Worm (Caenorhabditis elegans): ENCODE results near the gene F44D12.16.

F44D12.16 gene

DNA sequence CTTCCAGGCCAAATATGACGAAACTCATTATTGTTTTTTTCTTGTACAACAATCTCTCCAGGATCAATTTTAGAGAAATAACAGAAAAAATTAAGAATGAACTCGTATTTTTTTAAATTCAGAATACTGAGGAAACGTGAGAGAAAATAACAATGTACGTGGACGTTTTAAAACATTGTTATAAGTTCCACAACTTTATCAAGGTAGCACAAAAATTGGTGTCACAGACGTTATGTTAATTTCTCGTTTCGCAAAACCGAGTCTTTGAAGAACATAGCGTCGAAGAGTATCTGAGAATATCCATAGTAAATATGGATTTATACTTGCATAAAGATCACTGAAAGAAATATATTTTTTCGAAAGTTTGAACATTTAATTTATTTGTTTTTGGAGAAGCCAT is 22.2 kb downstream of the F44D12.16 start, which contains the start of gene T04B2.8:
Gene T04B2.8 (minus strand): TSS at position 101 of the 400 bp plus-strand sequence.
- TF ChIP-seq F44E2.7 (GFP tag; IDR thresholded peaks at IDR 0.05), result no peak
- TF ChIP-seq pqm-1 (tag; optimal IDR thresholded peaks at IDR 0.05), result no peak
- no peak for TF ChIP-seq egl-43 (GFP tag; IDR thresholded peaks at IDR 0.05)
- TF ChIP-seq daf-16 (GFP tag; optimal IDR thresholded peaks at IDR 0.05), result no peak
- no peak for TF ChIP-seq daf-16 (tag; optimal IDR thresholded peaks at IDR 0.05)
- TF ChIP-seq zfp-3 (GFP tag; conservative IDR thresholded peaks at IDR 0.05), result no peak
- no peak for TF ChIP-seq ceh-28 (tag; optimal IDR thresholded peaks at IDR 0.05)
- no peak for TF ChIP-seq aly-2 (tag; optimal IDR thresholded peaks at IDR 0.05)
- TF ChIP-seq Y105C5A.15 (GFP tag; IDR thresholded peaks at IDR 0.05), result no peak
- no peak for TF ChIP-seq lin-38 (GFP tag; IDR thresholded peaks at IDR 0.05)
- TF ChIP-seq fkh-10 (GFP tag; optimal IDR thresholded peaks at IDR 0.05), result no peak
- no peak for TF ChIP-seq spr-3 (GFP tag; optimal IDR thresholded peaks at IDR 0.05)
- no peak for TF ChIP-seq nhr-11 (tag; optimal IDR thresholded peaks at IDR 0.05)
- TF ChIP-seq lsy-2 (tag; optimal IDR thresholded peaks at IDR 0.05), result no peak
- TF ChIP-seq saeg-2 (GFP tag; IDR thresholded peaks at IDR 0.05), result no peak
- no peak for TF ChIP-seq unc-130 (GFP tag; optimal IDR thresholded peaks at IDR 0.05)
- no peak for TF ChIP-seq mep-1 (tag; optimal IDR thresholded peaks at IDR 0.05)
- TF ChIP-seq lir-3 (tag; optimal IDR thresholded peaks at IDR 0.05), result no peak
- TF ChIP-seq ceh-32 (tag; optimal IDR thresholded peaks at IDR 0.05; ENCODE audit: poor library complexity), result no peak
- no peak for TF ChIP-seq tra-1 (GFP tag; IDR thresholded peaks at IDR 0.05)
- no peak for TF ChIP-seq dpl-1 (GFP tag; optimal IDR thresholded peaks at IDR 0.05)

ce11 chrIV:10053550-10053949 is 24.7 kb downstream of the F44D12.16 start, which contains the start of gene srv-12:
Gene srv-12, minus strand, starts transcription at chrIV:10053650.
- TF ChIP-seq zfp-3 (GFP tag; conservative IDR thresholded peaks at IDR 0.05) (no peak), Y105C5A.15 (GFP tag; IDR thresholded peaks at IDR 0.05) (no peak), mdl-1 (tag; optimal IDR thresholded peaks at IDR 0.05) (no peak), egl-27 (tag; optimal IDR thresholded peaks at IDR 0.05) (no peak), fkh-10 (GFP tag; optimal IDR thresholded peaks at IDR 0.05) (no peak), F44E2.7 (GFP tag; IDR thresholded peaks at IDR 0.05) (no peak), snpc-4 (tag; optimal IDR thresholded peaks at IDR 0.05) (no peak), nhr-6 (tag; optimal IDR thresholded peaks at IDR 0.05) (no peak), unc-130 (GFP tag; optimal IDR thresholded peaks at IDR 0.05) (no peak), ceh-44 (GFP tag; IDR thresholded peaks at IDR 0.05) (no peak)

- TF ChIP-seq ztf-11 (tag; optimal IDR thresholded peaks at IDR 0.05) (no peak), nhr-77 (tag; optimal IDR thresholded peaks at IDR 0.05) (no peak), nhr-76 (tag; optimal IDR thresholded peaks at IDR 0.05) (no peak)
Observed at ce11 chrIV:10056138-10056537, 27.3 kb downstream of the F44D12.16 start, which contains the start of gene T04B2.7. Gene T04B2.7, minus strand, starts transcription at chrIV:10056238.

ce11 chrIV:10059175-10059574 is 30.3 kb downstream of the F44D12.16 start:
- TF ChIP-seq ceh-20 (GFP tag; IDR thresholded peaks at IDR 0.05) (no peak), aha-1 (tag) (peak; percentile 87), Y75B8A.6 (GFP tag; IDR thresholded peaks at IDR 0.05) (no peak), F49E8.2 (tag; optimal IDR thresholded peaks at IDR 0.05; ENCODE audit: borderline replicate concordance) (no peak), dmd-6 (GFP tag; IDR thresholded peaks at IDR 0.05) (peak; percentile 90), zfp-3 (GFP tag; conservative IDR thresholded peaks at IDR 0.05) (no peak), mdt-29 (GFP tag; IDR thresholded peaks at IDR 0.05) (no peak), egl-43 (GFP tag; IDR thresholded peaks at IDR 0.05) (no peak), ztf-7 (tag; optimal IDR thresholded peaks at IDR 0.05) (no peak), aly-2 (tag; optimal IDR thresholded peaks at IDR 0.05) (no peak), D1046.2 (GFP tag; IDR thresholded peaks at IDR 0.05) (no peak), pha-4 (GFP tag; IDR thresholded peaks at IDR 0.05) (0 out of 2 replicates have a peak, but pooled peaks have one; percentile 16), pha-4 (tag; optimal IDR thresholded peaks at IDR 0.05) (no peak), Y105C5A.15 (GFP tag; IDR thresholded peaks at IDR 0.05) (no peak), lin-15B (tag; optimal IDR thresholded peaks at IDR 0.05) (no peak), lin-39 (tag; optimal IDR thresholded peaks at IDR 0.05) (no peak), php-3 (GFP tag; IDR thresholded peaks at IDR 0.05) (peak; percentile 65; the same call in 1 of the 2 replicates), zip-2 (tag; optimal IDR thresholded peaks at IDR 0.05) (no peak), zip-11 (GFP tag; IDR thresholded peaks at IDR 0.05) (no peak), dpl-1 (GFP tag; optimal IDR thresholded peaks at IDR 0.05) (no peak), nhr-6 (tag; optimal IDR thresholded peaks at IDR 0.05) (no peak), hlh-11 (tag; optimal IDR thresholded peaks at IDR 0.05) (peak; percentile 80), duxl-1 (tag; optimal IDR thresholded peaks at IDR 0.05; ENCODE audit: poor library complexity) (no peak), mdl-1 (tag; optimal IDR thresholded peaks at IDR 0.05) (peak in 1 of 2 experiments; percentile 47), attf-4 (tag; optimal IDR thresholded peaks at IDR 0.05) (no peak), spr-1 (tag; optimal IDR thresholded peaks at IDR 0.05) (no peak)
